Fruit fly (Drosophila melanogaster) whole organism, embryonic: ENCODE data around the gene CG5815.

Source experiments
- Antp ChIP-seq: fragments of 200-800 bp; sonication (Bioruptor generic); optimal IDR thresholded peaks from 3 replicates; lab custom pipeline; 2016; ENCODE audit warnings: missing biosample characterization, missing genetic modification characterization
- CG10209 ChIP-seq: fragments of 200-800 bp; sonication (Bioruptor generic); optimal IDR thresholded peaks from 3 replicates; lab custom pipeline; 2017; ENCODE audit warnings: missing biosample characterization, mild to moderate bottlenecking, missing genetic modification characterization, missing genetic modification reagents
- CG12769 ChIP-seq: fragments of 200-800 bp; sonication (Bioruptor generic); optimal IDR thresholded peaks from 2 replicates; lab custom pipeline; 2019; ENCODE audit warnings: missing biosample characterization, mild to moderate bottlenecking, missing genetic modification characterization, moderate library complexity
- CG13296 ChIP-seq: fragments of 200-800 bp; sonication (Bioruptor generic); optimal IDR thresholded peaks from 3 replicates; lab custom pipeline; 2018; ENCODE audit warnings: missing biosample characterization, mild to moderate bottlenecking, missing genetic modification characterization
- CG13624 ChIP-seq: fragments of 200-800 bp; sonication (Bioruptor generic); optimal IDR thresholded peaks from 2 replicates; lab custom pipeline; 2016; ENCODE audit warnings: missing biosample characterization, missing genetic modification characterization
- CG13894 ChIP-seq: fragments of 200-800 bp; sonication (Bioruptor generic); optimal IDR thresholded peaks from 3 replicates; lab custom pipeline; 2018; ENCODE audit warnings: missing biosample characterization, mild to moderate bottlenecking, missing genetic modification characterization, moderate library complexity
- CG14050 ChIP-seq: fragments of 200-800 bp; sonication (Bioruptor generic); IDR thresholded peaks from 3 replicates; pipeline ENCODE4 v1.3.6; 2022; ENCODE audit warnings: missing biosample characterization, missing genetic modification characterization
- CG14667 ChIP-seq: fragments of 200-800 bp; sonication (Bioruptor generic); IDR thresholded peaks from 2 replicates; pipeline ENCODE4 v1.3.6; 2022; ENCODE audit warnings: missing biosample characterization, missing genetic modification characterization
- CG17361 ChIP-seq: fragments of 200-800 bp; sonication (Bioruptor generic); IDR thresholded peaks from 3 replicates; pipeline ENCODE4 v1.3.6; 2022; ENCODE audit warnings: missing biosample characterization, missing genetic modification characterization
- CG17829 ChIP-seq: fragments of 200-800 bp; optimal IDR thresholded peaks from 2 replicates; lab custom pipeline; 2019; ENCODE audit warnings: missing biosample characterization, mild to moderate bottlenecking, missing genetic modification characterization, moderate library complexity
- CG17912 ChIP-seq: fragments of 200-800 bp; sonication (Bioruptor generic); optimal IDR thresholded peaks from 2 replicates; lab custom pipeline; 2018; ENCODE audit warnings: missing biosample characterization, mild to moderate bottlenecking, missing genetic modification characterization
- CG18599 ChIP-seq: fragments of 200-800 bp; sonication (Bioruptor generic); optimal IDR thresholded peaks from 3 replicates; lab custom pipeline; 2017; ENCODE audit warnings: missing biosample characterization, missing genetic modification characterization, mild to moderate bottlenecking, moderate library complexity, missing genetic modification reagents
- CG3163 ChIP-seq: fragments of 200-800 bp; sonication (Bioruptor generic); optimal IDR thresholded peaks from 3 replicates; lab custom pipeline; 2016; ENCODE audit warnings: missing biosample characterization, missing genetic modification characterization
- CG33213 ChIP-seq: fragments of 200-800 bp; sonication (Bioruptor generic); optimal IDR thresholded peaks from 3 replicates; lab custom pipeline; 2016; ENCODE audit warnings: missing biosample characterization, missing genetic modification characterization
- CG4617 ChIP-seq: fragments of 200-800 bp; sonication (Bioruptor generic); optimal IDR thresholded peaks from 3 replicates; lab custom pipeline; 2016; ENCODE audit warnings: missing biosample characterization, missing genetic modification characterization, borderline replicate concordance
- CG5245 ChIP-seq: fragments of 200-800 bp; sonication (Bioruptor generic); optimal IDR thresholded peaks from 3 replicates; lab custom pipeline; 2016; ENCODE audit warnings: missing biosample characterization, missing genetic modification characterization
- CG8765 ChIP-seq: fragments of 200-800 bp; sonication (Bioruptor generic); IDR thresholded peaks from 2 replicates; pipeline ENCODE4 v1.3.6; 2022; ENCODE audit warnings: missing biosample characterization, missing genetic modification characterization
- CG9609 ChIP-seq: fragments of 200-800 bp; sonication (Bioruptor generic); optimal IDR thresholded peaks from 3 replicates; lab custom pipeline; 2016; ENCODE audit warnings: missing biosample characterization, missing genetic modification characterization
- CHES-1-like ChIP-seq: fragments of 200-800 bp; sonication (Bioruptor generic); optimal IDR thresholded peaks from 2 replicates; lab custom pipeline; 2016; ENCODE audit warnings: missing biosample characterization, missing genetic modification characterization
- CkIIα-i1 ChIP-seq: fragments of 200-800 bp; sonication (Bioruptor generic); IDR thresholded peaks from 2 replicates; pipeline ENCODE4 v1.3.6; 2022; ENCODE audit warnings: missing biosample characterization, missing genetic modification characterization
- Ets65A ChIP-seq: fragments of 200-800 bp; sonication (Bioruptor generic); peaks from one replicate; lab custom pipeline; 2016; ENCODE audit warnings: missing biosample characterization, missing genetic modification characterization
- Fer1 ChIP-seq: fragments of 200-800 bp; sonication (Bioruptor generic); optimal IDR thresholded peaks from 2 replicates; lab custom pipeline; 2017; ENCODE audit warnings: missing biosample characterization, mild to moderate bottlenecking, missing genetic modification characterization
- Gsc ChIP-seq: fragments of 200-800 bp; sonication (Bioruptor generic); IDR thresholded peaks from 2 replicates; pipeline ENCODE4 v1.3.6; 2022; ENCODE audit warnings: missing biosample characterization, missing genetic modification characterization
- Gug ChIP-seq: fragments of 200-800 bp; sonication (Bioruptor generic); IDR thresholded peaks from 4 replicates; pipeline ENCODE4 v1.3.6; 2022; ENCODE audit warnings: missing biosample characterization, missing genetic modification characterization
- H15 ChIP-seq: fragments of 200-800 bp; sonication (Bioruptor generic); IDR thresholded peaks from 3 replicates; pipeline ENCODE4 v1.3.6; 2022; ENCODE audit warnings: missing biosample characterization, missing genetic modification characterization
- HHEX ChIP-seq: fragments of 200-800 bp; sonication (Bioruptor generic); optimal IDR thresholded peaks from 3 replicates; lab custom pipeline; 2017; ENCODE audit warnings: missing biosample characterization, mild to moderate bottlenecking, missing genetic modification characterization, missing genetic modification reagents
- Hmx ChIP-seq: fragments of 200-800 bp; sonication (Bioruptor generic); optimal IDR thresholded peaks from 2 replicates; lab custom pipeline; 2016; ENCODE audit warnings: missing biosample characterization, missing genetic modification characterization
- Jarid2 ChIP-seq: fragments of 200-800 bp; sonication (Bioruptor generic); optimal IDR thresholded peaks from 3 replicates; lab custom pipeline; 2017; ENCODE audit warnings: mild to moderate bottlenecking, missing biosample characterization, missing genetic modification reagents, missing genetic modification characterization
- MBD-R2 ChIP-seq: fragments of 200-800 bp; sonication (Bioruptor generic); IDR thresholded peaks from 2 replicates; pipeline ENCODE4 v1.3.6; 2022; ENCODE audit warnings: missing biosample characterization, missing genetic modification characterization
- Oli ChIP-seq: fragments of 200-800 bp; sonication (Bioruptor generic); optimal IDR thresholded peaks from 2 replicates; lab custom pipeline; 2018; ENCODE audit warnings: missing biosample characterization, mild to moderate bottlenecking, missing genetic modification characterization, moderate library complexity
- Stat92E ChIP-seq, 3 experiments: fragments of >200 bp in 2 of 3; fragments of 200-800 bp in 1 of 3; sonication (Bioruptor generic) in 1 of 3; optimal IDR thresholded peaks; 2 replicates each; lab custom pipeline; 2017 to 2019; ENCODE audit warnings: missing biosample characterization in 3 of 3, missing genetic modification characterization in 3 of 3, mild to moderate bottlenecking in 1 of 3, moderate library complexity in 1 of 3
- TFAM ChIP-seq: fragments of 200-800 bp; sonication (Bioruptor generic); optimal IDR thresholded peaks from 2 replicates; lab custom pipeline; 2017; ENCODE audit warnings: missing biosample characterization, missing genetic modification characterization, inconsistent platforms
- Tbp ChIP-seq: fragments of >200 bp; optimal IDR thresholded peaks from 2 replicates; lab custom pipeline; 2018; ENCODE audit warnings: missing biosample characterization, missing genetic modification characterization
- ap ChIP-seq: fragments of 200-800 bp; sonication (Bioruptor generic); IDR thresholded peaks from 2 replicates; pipeline ENCODE4 v1.3.6; 2022; ENCODE audit warnings: missing biosample characterization, missing genetic modification characterization
- bcd ChIP-seq: fragments of 200-800 bp; sonication (Bioruptor generic); optimal IDR thresholded peaks from 2 replicates; lab custom pipeline; 2017; ENCODE audit warnings: missing biosample characterization, mild to moderate bottlenecking, missing genetic modification characterization
- bowl ChIP-seq: fragments of 200-800 bp; sonication (Bioruptor generic); IDR thresholded peaks from 2 replicates; pipeline ENCODE4 v1.3.6; 2022; ENCODE audit warnings: missing biosample characterization, missing genetic modification characterization
- cwo ChIP-seq: fragments of 200-800 bp; sonication (Bioruptor generic); optimal IDR thresholded peaks from 3 replicates; lab custom pipeline; 2017; ENCODE audit warnings: missing biosample characterization, missing genetic modification characterization, mild to moderate bottlenecking, moderate library complexity, missing genetic modification reagents
- ewg ChIP-seq: fragments of 200-800 bp; sonication (Bioruptor generic); optimal IDR thresholded peaks from 3 replicates; lab custom pipeline; 2017; ENCODE audit warnings: mild to moderate bottlenecking, missing biosample characterization, missing genetic modification reagents, missing genetic modification characterization
- gem ChIP-seq: fragments of 200-800 bp; sonication (Bioruptor generic); optimal IDR thresholded peaks from 2 replicates; lab custom pipeline; 2019; ENCODE audit warnings: missing biosample characterization, mild to moderate bottlenecking, missing genetic modification characterization, moderate library complexity
- gt ChIP-seq: fragments of 200-800 bp; sonication (Bioruptor generic); IDR thresholded peaks from 2 replicates; pipeline ENCODE4 v1.3.6; 2022; ENCODE audit warnings: missing biosample characterization, missing genetic modification characterization
- ind ChIP-seq: fragments of 200-800 bp; sonication (Bioruptor generic); optimal IDR thresholded peaks from 3 replicates; lab custom pipeline; 2016; ENCODE audit warnings: missing biosample characterization, missing genetic modification characterization
- nerfin-1 ChIP-seq: fragments of 200-800 bp; sonication (Bioruptor generic); optimal IDR thresholded peaks from 3 replicates; lab custom pipeline; 2019; ENCODE audit warnings: missing biosample characterization, mild to moderate bottlenecking, missing genetic modification characterization, moderate library complexity
- nerfin-2 ChIP-seq: fragments of 200-800 bp; sonication (Bioruptor generic); IDR thresholded peaks from 2 replicates; pipeline ENCODE4 v1.3.6; 2022; ENCODE audit warnings: missing biosample characterization, missing genetic modification characterization; ENCODE audit not compliant: partially characterized antibody
- pfk ChIP-seq: fragments of 200-800 bp; sonication (Bioruptor generic); optimal IDR thresholded peaks from 2 replicates; lab custom pipeline; 2018; ENCODE audit warnings: missing biosample characterization, mild to moderate bottlenecking, missing genetic modification characterization, moderate library complexity
- repo ChIP-seq: fragments of 200-800 bp; sonication (Bioruptor generic); optimal IDR thresholded peaks from 2 replicates; lab custom pipeline; 2016; ENCODE audit warnings: missing biosample characterization, missing genetic modification characterization
- row ChIP-seq: fragments of 200-800 bp; sonication (Bioruptor generic); IDR thresholded peaks from 3 replicates; pipeline ENCODE4 v1.3.6; 2022; ENCODE audit warnings: missing biosample characterization, missing genetic modification characterization
- sd ChIP-seq: fragments of 200-800 bp; sonication (Bioruptor generic); optimal IDR thresholded peaks from 3 replicates; lab custom pipeline; 2018; ENCODE audit warnings: missing biosample characterization, mild to moderate bottlenecking, missing genetic modification characterization, moderate library complexity
- trh ChIP-seq: fragments of 200-800 bp; sonication (Bioruptor generic); optimal IDR thresholded peaks from 2 replicates; lab custom pipeline; 2016; ENCODE audit warnings: missing biosample characterization, missing genetic modification characterization
- zfh2 ChIP-seq: fragments of 200-800 bp; sonication (Bioruptor generic); optimal IDR thresholded peaks from 2 replicates; lab custom pipeline; 2016; ENCODE audit warnings: missing biosample characterization, missing genetic modification characterization

The CG5815 gene

dm6 chr3R:27129580-27130385 lies 17.4 kb downstream of the CG5815 start (continued):
- no peak for TF ChIP-seq CG13296 (GFP tag; lab: Kevin White, UChicago)
- no peak for TF ChIP-seq H15
- no peak for TF ChIP-seq repo (GFP tag; lab: Kevin White, UChicago)
- peak; percentile 31 for TF ChIP-seq CHES-1-like
- no peak for TF ChIP-seq gt (GFP tag; lab: Robert Waterston, UW)
- TF ChIP-seq row (GFP tag; lab: Robert Waterston, UW) = peak; percentile 6; the same call in 1 of the 3 replicates
- peak; percentile 88 for TF ChIP-seq Ets65A (GFP tag; lab: Kevin White, UChicago)
- no peak for TF ChIP-seq CG10209
- TF ChIP-seq MBD-R2 (GFP tag; lab: Robert Waterston, UW) = no peak
- no peak for TF ChIP-seq bowl (GFP tag; lab: Robert Waterston, UW)
- TF ChIP-seq CG3163 = peak; percentile 10
- TF ChIP-seq gem (tag; lab: Kevin White, UChicago) = no peak
- TF ChIP-seq TFAM (GFP tag; lab: Kevin White, UChicago) = no peak
- TF ChIP-seq ap = no peak
- no peak for TF ChIP-seq Gsc (GFP tag; lab: Robert Waterston, UW)
- no peak for TF ChIP-seq bcd (GFP tag; lab: Kevin White, UChicago)
- no peak for TF ChIP-seq CG12769 (tag; lab: Kevin White, UChicago)
- TF ChIP-seq CG13624 (GFP tag; lab: Kevin White, UChicago) = peak; percentile 93
- no peak for TF ChIP-seq CG17829 (tag; lab: Kevin White, UChicago)
- peak; percentile 17 for TF ChIP-seq Fer1
- no peak for TF ChIP-seq HHEX (GFP tag; lab: Kevin White, UChicago)
- TF ChIP-seq Antp (GFP tag; lab: Kevin White, UChicago) = no peak
- TF ChIP-seq ind (GFP tag; lab: Kevin White, UChicago) = peak; percentile 36
- TF ChIP-seq CG14667 (GFP tag; lab: Robert Waterston, UW) = no peak
- TF ChIP-seq Tbp (GFP tag; lab: Kevin White, UChicago) = no peak
- no peak for TF ChIP-seq Jarid2
- TF ChIP-seq Hmx (GFP tag; lab: Kevin White, UChicago) = no peak
- TF ChIP-seq CG33213 = no peak
- no peak for TF ChIP-seq CG4617 (GFP tag; lab: Kevin White, UChicago)
- no peak for TF ChIP-seq CG13894 (tag; lab: Kevin White, UChicago)
- TF ChIP-seq CG8765 (GFP tag; lab: Robert Waterston, UW) = no peak
- TF ChIP-seq ewg (GFP tag; lab: Kevin White, UChicago) = no peak
- peak; percentile 10 for TF ChIP-seq trh (GFP tag; lab: Kevin White, UChicago)
- no peak for TF ChIP-seq Gug (GFP tag; lab: Robert Waterston, UW)
- TF ChIP-seq CG5245 (GFP tag; lab: Kevin White, UChicago) = no peak
- no peak for TF ChIP-seq Oli (tag; lab: Kevin White, UChicago)
- TF ChIP-seq nerfin-2 = no peak
- TF ChIP-seq pfk (GFP tag; lab: Kevin White, UChicago) = no peak
- TF ChIP-seq nerfin-1 (tag; lab: Kevin White, UChicago) = no peak
- peak; percentile 75 for TF ChIP-seq cwo
- no peak for TF ChIP-seq zfh2 (GFP tag; lab: Kevin White, UChicago)
- TF ChIP-seq sd (tag; lab: Kevin White, UChicago) = no peak
- peak; percentile 29 for TF ChIP-seq CG18599 (GFP tag; lab: Kevin White, UChicago)
- no peak for TF ChIP-seq CG17361
- no peak for TF ChIP-seq CG9609
- no peak for TF ChIP-seq CkIIα-i1 (GFP tag; lab: Robert Waterston, UW)
- TF ChIP-seq CG14050 = peak; percentile 42; the same call in 2 of the 3 replicates
- no peak for TF ChIP-seq Stat92E (GFP tag; optimal IDR thresholded peaks at IDR 0.05; lab: Kevin White, UChicago)
- TF ChIP-seq CG17912 (GFP tag; lab: Kevin White, UChicago) = no peak
